Fruit fly (Drosophila melanogaster): Measurements from ENCODE around the gene CG32204.

DNA sequence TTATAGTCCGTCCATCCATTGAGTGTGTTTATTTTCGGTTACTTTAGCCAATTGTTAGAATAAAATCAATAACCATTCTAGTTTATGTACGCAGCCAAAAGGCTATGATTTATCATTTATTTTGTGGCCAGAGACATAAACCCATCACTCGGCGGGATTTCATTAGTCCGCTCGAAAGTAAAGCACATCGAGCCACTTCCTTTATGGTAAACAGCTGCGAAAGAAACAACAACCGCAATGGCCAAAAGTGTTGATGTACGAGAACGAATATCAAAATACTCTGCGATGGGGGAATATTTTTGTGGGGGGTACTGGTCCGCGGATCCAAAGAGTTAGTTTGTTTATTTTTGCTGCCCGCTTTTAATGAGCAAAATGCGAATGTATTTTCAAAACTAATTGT is 64.2 kb downstream of the CG32204 start:
- TF ChIP-seq brk (GFP tag; optimal IDR thresholded peaks at IDR 0.05): no peak
- TF ChIP-seq psq (GFP tag; optimal IDR thresholded peaks at IDR 0.05): no peak
- no peak for TF ChIP-seq Abd-B (GFP tag; optimal IDR thresholded peaks at IDR 0.05)
- no peak for TF ChIP-seq usp (GFP tag; optimal IDR thresholded peaks at IDR 0.05)
- no peak for TF ChIP-seq pan (optimal IDR thresholded peaks at IDR 0.05)
- no peak for TF ChIP-seq sv (GFP tag; optimal IDR thresholded peaks at IDR 0.05)
- TF ChIP-seq Mio (GFP tag; optimal IDR thresholded peaks at IDR 0.05): no peak
- no peak for TF ChIP-seq lola (GFP tag; optimal IDR thresholded peaks at IDR 0.05)
- no peak for TF ChIP-seq h (GFP tag; optimal IDR thresholded peaks at IDR 0.05)
- no peak for TF ChIP-seq dsf (GFP tag; optimal IDR thresholded peaks at IDR 0.05; ENCODE audit: borderline replicate concordance)
- TF ChIP-seq tai (GFP tag; optimal IDR thresholded peaks at IDR 0.05): no peak
- no peak for TF ChIP-seq ey (GFP tag; optimal IDR thresholded peaks at IDR 0.05)
- TF ChIP-seq sage (GFP tag; optimal IDR thresholded peaks at IDR 0.05): no peak
- no peak for TF ChIP-seq jim (GFP tag; optimal IDR thresholded peaks at IDR 0.05)

Measured in whole organism, wandering third instar larva.